Worm (Caenorhabditis elegans): Measurements from ENCODE around the gene comt-5.

- TF ChIP-seq nhr-25 (tag; optimal IDR thresholded peaks at IDR 0.05) = no peak
- no peak for TF ChIP-seq mab-5 (tag; optimal IDR thresholded peaks at IDR 0.05)
- no peak for TF ChIP-seq ztf-1 (GFP tag; conservative IDR thresholded peaks at IDR 0.05)
- no peak for TF ChIP-seq dmd-4 (tag; optimal IDR thresholded peaks at IDR 0.05)
- no peak for TF ChIP-seq elt-1 (tag; optimal IDR thresholded peaks at IDR 0.05)
These were observed 19.4 kb upstream of the comt-5 start, which contains the start of gene Y40B10A.9 for ce11 chrV:2072807-2073206.
